Worm (Caenorhabditis elegans): ENCODE measurements around the gene ZK666.12.

The ZK666.12 gene

DNA sequence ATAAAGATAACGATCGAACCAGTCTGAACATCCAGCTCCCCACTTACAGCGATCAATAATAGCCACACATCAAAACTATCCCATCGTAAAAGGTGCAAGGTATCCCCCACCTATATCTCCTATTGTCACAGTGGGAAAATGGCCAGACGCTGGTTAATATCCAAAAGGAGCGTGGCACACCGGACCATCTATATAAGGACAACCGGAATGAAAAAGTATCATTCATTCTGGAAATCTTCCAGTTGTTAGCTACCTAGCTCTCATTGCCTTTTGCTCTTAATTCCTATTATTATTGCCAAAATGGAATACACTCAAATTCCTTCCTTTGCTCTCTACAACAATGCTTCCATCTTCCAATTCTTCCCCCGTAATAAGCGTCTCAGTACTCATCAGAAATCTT lies 19.1 kb upstream of the ZK666.12 start, which contains the start of gene ZK666.4:
ZK666.4 (plus strand) TSS at position 301 of the 400 bp plus-strand sequence.
- no peak for TF ChIP-seq unc-130 (GFP tag; optimal IDR thresholded peaks at IDR 0.05)
- no peak for TF ChIP-seq nhr-120 (GFP tag; IDR thresholded peaks at IDR 0.05)
- no peak for TF ChIP-seq cebp-2 (GFP tag; IDR thresholded peaks at IDR 0.05)
- TF ChIP-seq efl-1 (GFP tag; optimal IDR thresholded peaks at IDR 0.05): no peak
- TF ChIP-seq B0261.1 (tag; optimal IDR thresholded peaks at IDR 0.05): no peak
- TF ChIP-seq nhr-27 (tag; optimal IDR thresholded peaks at IDR 0.05): no peak
- no peak for TF ChIP-seq F23B12.7 (tag; optimal IDR thresholded peaks at IDR 0.05; ENCODE audit: insufficient read depth)
- TF ChIP-seq nfya-1 (tag; optimal IDR thresholded peaks at IDR 0.05; ENCODE audit: borderline replicate concordance, insufficient read depth): no peak
- TF ChIP-seq mxl-1 (tag; optimal IDR thresholded peaks at IDR 0.05): no peak
- TF ChIP-seq Y53F4B.3 (GFP tag; IDR thresholded peaks at IDR 0.05): no peak
- no peak for TF ChIP-seq nhr-179 (tag; optimal IDR thresholded peaks at IDR 0.05)
- TF ChIP-seq ztf-6 (GFP tag; IDR thresholded peaks at IDR 0.05): no peak
- TF ChIP-seq rpc-1 (optimal IDR thresholded peaks at IDR 0.05): no peak
- TF ChIP-seq rpc-1 (tag; optimal IDR thresholded peaks at IDR 0.05): no peak
- no peak for TF ChIP-seq ets-4 (GFP tag; optimal IDR thresholded peaks at IDR 0.05)
- no peak for TF ChIP-seq ztf-28 (GFP tag; IDR thresholded peaks at IDR 0.05)

DNA sequence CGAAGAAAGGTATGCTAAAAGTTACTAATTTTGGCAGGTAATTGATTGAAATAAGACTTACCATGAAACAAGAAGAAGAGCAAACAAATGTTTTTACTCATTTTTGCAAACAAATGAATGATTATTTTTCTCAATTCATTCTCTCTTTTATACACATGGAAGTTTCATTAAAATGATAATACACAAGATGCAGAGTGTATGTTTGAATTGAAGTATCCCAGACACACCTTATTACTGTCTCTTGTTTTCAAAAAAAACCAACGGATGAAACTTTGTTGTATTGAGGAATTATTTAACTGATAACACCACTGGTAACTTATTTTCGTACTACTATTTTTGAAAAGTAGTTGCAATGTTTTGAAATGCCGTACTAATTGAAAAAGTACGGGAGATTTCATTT lies 16.7 kb upstream of the ZK666.12 start, which contains the start of gene clec-59:
clec-59 (minus strand) TSS at position 101 of the 400 bp plus-strand sequence.
- TF ChIP-seq pbrm-1 (GFP tag; IDR thresholded peaks at IDR 0.05) (no peak), dox-1 (GFP tag; IDR thresholded peaks at IDR 0.05) (no peak), ccch-3 (GFP tag; optimal IDR thresholded peaks at IDR 0.05) (no peak), pha-4 (tag; optimal IDR thresholded peaks at IDR 0.05) (no peak), mxl-1 (tag; optimal IDR thresholded peaks at IDR 0.05) (no peak), F37B4.10 (GFP tag; IDR thresholded peaks at IDR 0.05) (no peak), ceh-27 (GFP tag; optimal IDR thresholded peaks at IDR 0.05) (no peak), snpc-1.3 (tag; optimal IDR thresholded peaks at IDR 0.05; ENCODE audit: insufficient read depth) (no peak), lir-1 (GFP tag; conservative IDR thresholded peaks at IDR 0.05) (no peak), attf-6 (GFP tag; IDR thresholded peaks at IDR 0.05) (no peak), lin-26 (GFP tag; IDR thresholded peaks at IDR 0.05) (no peak), F23B12.7 (tag; optimal IDR thresholded peaks at IDR 0.05; ENCODE audit: insufficient read depth) (no peak), atf-7 (tag; optimal IDR thresholded peaks at IDR 0.05) (no peak), efl-1 (GFP tag; optimal IDR thresholded peaks at IDR 0.05) (no peak), ceh-100 (GFP tag; IDR thresholded peaks at IDR 0.05) (no peak), ztf-25 (GFP tag; IDR thresholded peaks at IDR 0.05) (no peak), D2030.7 (GFP tag; IDR thresholded peaks at IDR 0.05) (no peak)

DNA sequence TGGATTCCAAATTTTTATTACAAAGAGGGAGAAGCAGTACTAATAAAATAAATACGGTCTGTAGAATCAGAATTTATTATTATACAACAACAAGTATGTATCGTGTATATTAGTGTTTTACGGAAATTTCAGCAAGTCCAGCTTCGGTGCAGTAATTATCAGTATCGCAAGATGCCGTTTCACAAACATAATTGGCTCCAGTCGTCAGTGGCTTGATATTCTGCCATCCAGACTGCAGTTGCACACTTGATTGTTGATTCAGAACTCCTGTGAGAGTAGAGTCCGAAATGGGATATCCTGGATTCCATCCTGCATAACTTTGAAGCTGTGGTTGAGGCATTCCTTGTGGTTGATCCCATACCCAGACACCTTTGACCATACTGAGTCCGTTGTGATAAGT lies 16.0 kb upstream of the ZK666.12 start:
- TF ChIP-seq ztf-22 (GFP tag; optimal IDR thresholded peaks at IDR 0.05): no peak
- no peak for TF ChIP-seq ceh-79 (tag; optimal IDR thresholded peaks at IDR 0.05)
- no peak for TF ChIP-seq Y53F4B.3 (GFP tag; IDR thresholded peaks at IDR 0.05)
- TF ChIP-seq hrde-1 (tag; optimal IDR thresholded peaks at IDR 0.05; ENCODE audit: borderline replicate concordance): no peak
- TF ChIP-seq sdz-38 (tag; optimal IDR thresholded peaks at IDR 0.05): no peak
- no peak for TF ChIP-seq mes-4 (tag; optimal IDR thresholded peaks at IDR 0.05)
- no peak for TF ChIP-seq rcor-1 (GFP tag; IDR thresholded peaks at IDR 0.05)
- no peak for TF ChIP-seq C06A6.2 (GFP tag; conservative IDR thresholded peaks at IDR 0.05)
- TF ChIP-seq athp-1 (tag; optimal IDR thresholded peaks at IDR 0.05): no peak
- TF ChIP-seq nhr-80 (tag; optimal IDR thresholded peaks at IDR 0.05): no peak
